Fruit fly (Drosophila melanogaster): ENCODE measurements around the gene mRpS6.

mRpS6 gene

DNA sequence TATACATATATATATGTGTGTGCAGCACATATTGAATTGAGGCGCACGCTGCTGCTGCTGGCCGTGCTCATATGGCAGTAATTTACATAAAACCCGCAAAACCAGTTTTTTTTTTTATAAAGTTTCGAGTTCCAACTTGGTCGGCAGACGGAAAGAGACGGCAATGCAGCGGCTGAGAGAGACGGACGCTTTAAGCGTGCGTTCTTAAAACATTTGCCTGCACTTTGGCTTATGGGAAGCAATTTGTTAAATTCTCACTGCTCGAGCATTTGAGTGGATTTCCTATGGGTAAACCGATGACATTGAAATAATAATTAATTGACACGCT is 4.0 kb upstream of the mRpS6 start:
- 0 out of 3 replicates have a peak, but pooled peaks have one; percentile 21 for TF ChIP-seq ci (GFP tag; IDR thresholded peaks at IDR 0.05)
- TF ChIP-seq chinmo (GFP tag; IDR thresholded peaks at IDR 0.05; ENCODE audit: partially characterized antibody) = peak; percentile 96
- no peak for TF ChIP-seq CG2875 (GFP tag; optimal IDR thresholded peaks at IDR 0.05)
- peak; percentile 74; the same call in 2 of the 3 replicates for TF ChIP-seq z (GFP tag; IDR thresholded peaks at IDR 0.05)
- no peak for TF ChIP-seq CG6683 (GFP tag; optimal IDR thresholded peaks at IDR 0.05)
- TF ChIP-seq lbe (GFP tag; optimal IDR thresholded peaks at IDR 0.05) = peak; percentile 37
- TF ChIP-seq corto (GFP tag; optimal IDR thresholded peaks at IDR 0.05) = no peak
- TF ChIP-seq CG34224 (GFP tag; IDR thresholded peaks at IDR 0.05; ENCODE audit: partially characterized antibody) = 0 out of 3 replicates have a peak, but pooled peaks have one; percentile 2
- no peak for TF ChIP-seq chn (GFP tag; optimal IDR thresholded peaks at IDR 0.05)
- TF ChIP-seq tll (GFP tag; optimal IDR thresholded peaks at IDR 0.05) = no peak
- peak; percentile 24; the same call in 1 of the 2 replicates for TF ChIP-seq bbx (GFP tag; IDR thresholded peaks at IDR 0.05; ENCODE audit: partially characterized antibody)
- 0 out of 3 replicates have a peak, but pooled peaks have one; percentile 68 for TF ChIP-seq CG2199 (GFP tag; IDR thresholded peaks at IDR 0.05)
- TF ChIP-seq sqz (GFP tag; optimal IDR thresholded peaks at IDR 0.05) = peak; percentile 100
- TF ChIP-seq pros (GFP tag; optimal IDR thresholded peaks at IDR 0.05) = peak; percentile 3
- no peak for TF ChIP-seq oc (tag; optimal IDR thresholded peaks at IDR 0.05)
- no peak for TF ChIP-seq jigr1 (GFP tag; IDR thresholded peaks at IDR 0.05)
- TF ChIP-seq Med (GFP tag) = peak; percentile 32
- peak; percentile 81 for TF ChIP-seq CG10321 (GFP tag; IDR thresholded peaks at IDR 0.05)
- peak; percentile 2 for TF ChIP-seq nerfin-1 (tag; optimal IDR thresholded peaks at IDR 0.05)
- no peak for TF ChIP-seq Rx (GFP tag; IDR thresholded peaks at IDR 0.05)
- TF ChIP-seq Nf-YC (tag; optimal IDR thresholded peaks at IDR 0.05) = peak; percentile 1
- no peak for TF ChIP-seq Mrtf (GFP tag; IDR thresholded peaks at IDR 0.05)
- TF ChIP-seq insv (GFP tag; optimal IDR thresholded peaks at IDR 0.05) = peak in 1 of 2 experiments; percentile 47
- TF ChIP-seq tup (GFP tag; optimal IDR thresholded peaks at IDR 0.05) = no peak
- TF ChIP-seq sr (GFP tag; IDR thresholded peaks at IDR 0.05) = no peak
- no peak for TF ChIP-seq fd102C (GFP tag; optimal IDR thresholded peaks at IDR 0.05)
- peak; percentile 11 for TF ChIP-seq nom (GFP tag; optimal IDR thresholded peaks at IDR 0.05)
- TF ChIP-seq CG1832 (GFP tag; optimal IDR thresholded peaks at IDR 0.05) = peak; percentile 55
- no peak for TF ChIP-seq ERR (GFP tag; optimal IDR thresholded peaks at IDR 0.05)
- TF ChIP-seq vvl (GFP tag; IDR thresholded peaks at IDR 0.05) = peak; percentile 77
- no peak for TF ChIP-seq CG4328 (GFP tag; optimal IDR thresholded peaks at IDR 0.05)

DNA sequence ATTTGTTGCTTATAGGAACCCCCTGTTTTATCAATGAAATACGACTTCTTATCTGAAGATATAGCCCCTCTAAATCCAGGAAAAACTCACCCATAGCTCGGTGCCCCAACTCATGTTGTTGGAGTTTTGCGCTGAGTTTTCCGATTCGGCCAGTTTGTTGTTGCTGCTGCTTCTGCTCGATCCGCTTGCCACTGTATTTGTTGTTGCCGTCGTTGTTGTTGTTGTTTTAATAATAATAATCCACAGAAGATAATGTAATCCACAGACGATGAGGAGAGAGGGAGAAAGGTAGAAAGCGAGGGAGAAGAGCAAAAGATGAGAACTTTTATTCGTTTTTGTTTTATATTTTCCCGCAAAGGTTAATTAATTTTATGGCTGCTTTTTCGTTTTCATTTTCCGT is 1.4 kb upstream of the mRpS6 start:
- TF ChIP-seq Doc2 (GFP tag; IDR thresholded peaks at IDR 0.05) = no peak
- TF ChIP-seq exex (tag; optimal IDR thresholded peaks at IDR 0.05) = no peak
- TF ChIP-seq sens (GFP tag) = peak; percentile 41
- TF ChIP-seq CG11695 (GFP tag; IDR thresholded peaks at IDR 0.05) = no peak
- no peak for TF ChIP-seq GATAe (GFP tag; conservative IDR thresholded peaks at IDR 0.05)
- no peak for TF ChIP-seq trh (GFP tag; optimal IDR thresholded peaks at IDR 0.05)
- TF ChIP-seq knrl (GFP tag; IDR thresholded peaks at IDR 0.05; ENCODE audit: partially characterized antibody) = no peak
- TF ChIP-seq CG4360 (GFP tag; IDR thresholded peaks at IDR 0.05) = peak; percentile 93
- TF ChIP-seq sug (tag; optimal IDR thresholded peaks at IDR 0.05) = no peak
- TF ChIP-seq CG11085 (GFP tag; IDR thresholded peaks at IDR 0.05) = no peak
- no peak for TF ChIP-seq CG12155 (GFP tag; optimal IDR thresholded peaks at IDR 0.05)
- TF ChIP-seq Sin3A (optimal IDR thresholded peaks at IDR 0.05) = no peak
- no peak for TF ChIP-seq sim (GFP tag; IDR thresholded peaks at IDR 0.05)
- TF ChIP-seq CG2199 (GFP tag; IDR thresholded peaks at IDR 0.05) = peak; percentile 45; the same call in 2 of the 3 replicates
- peak; percentile 44 for TF ChIP-seq Blimp-1 (GFP tag; optimal IDR thresholded peaks at IDR 0.05)
- no peak for TF ChIP-seq cas (GFP tag; IDR thresholded peaks at IDR 0.05)
